Fruit fly (Drosophila melanogaster) whole organism, prepupa: ENCODE results near the gene CG31710.

ENCODE experiments used
- CG10631 ChIP-seq: fragments of 200-800 bp; sonication (Bioruptor generic); optimal IDR thresholded peaks from 2 replicates; lab custom pipeline; 2016; ENCODE audit warnings: missing biosample characterization, missing genetic modification characterization
- CG10669 ChIP-seq: fragments of 200-800 bp; sonication (Bioruptor generic); optimal IDR thresholded peaks from 3 replicates; lab custom pipeline; 2018; ENCODE audit warnings: missing biosample characterization, mild to moderate bottlenecking, missing genetic modification characterization, moderate library complexity
- CG31627 ChIP-seq: fragments of 200-800 bp; sonication (Bioruptor generic); optimal IDR thresholded peaks from 3 replicates; lab custom pipeline; 2016; ENCODE audit warnings: missing biosample characterization, missing genetic modification characterization
- CG34406 ChIP-seq: fragments of 200-800 bp; sonication (Bioruptor generic); optimal IDR thresholded peaks from 3 replicates; lab custom pipeline; 2016; ENCODE audit warnings: missing biosample characterization, missing genetic modification characterization
- CG3919 ChIP-seq: fragments of 200-800 bp; sonication (Bioruptor generic); optimal IDR thresholded peaks from 3 replicates; lab custom pipeline; 2016; ENCODE audit warnings: missing biosample characterization, missing genetic modification characterization
- CG6163 ChIP-seq: fragments of 200-800 bp; sonication (Bioruptor generic); IDR thresholded peaks from 3 replicates; pipeline ENCODE4 v1.3.6; 2022; ENCODE audit warnings: missing biosample characterization, missing genetic modification characterization
- CG6276 ChIP-seq: fragments of 200-800 bp; sonication (Bioruptor generic); optimal IDR thresholded peaks from 2 replicates; lab custom pipeline; 2017; ENCODE audit warnings: missing biosample characterization, mild to moderate bottlenecking, missing genetic modification characterization
- CG6792 ChIP-seq: fragments of 200-800 bp; sonication (Bioruptor generic); optimal IDR thresholded peaks from 3 replicates; lab custom pipeline; 2016; ENCODE audit warnings: missing biosample characterization, missing genetic modification characterization
- CG6808 ChIP-seq: fragments of 200-800 bp; sonication (Bioruptor generic); optimal IDR thresholded peaks from 3 replicates; lab custom pipeline; 2017; ENCODE audit warnings: missing biosample characterization, missing genetic modification characterization, mild to moderate bottlenecking, moderate library complexity, missing genetic modification reagents
- CG8119 ChIP-seq: fragments of 200-800 bp; sonication (Bioruptor generic); IDR thresholded peaks from 3 replicates; pipeline ENCODE4 v1.3.6; 2022; ENCODE audit warnings: missing biosample characterization, missing genetic modification characterization
- Eip75B ChIP-seq: fragments of 200-800 bp; sonication (Bioruptor generic); optimal IDR thresholded peaks from 3 replicates; lab custom pipeline; 2016; ENCODE audit warnings: missing biosample characterization, missing genetic modification characterization
- Eip78C ChIP-seq: fragments of 200-800 bp; sonication (Bioruptor generic); peaks from one replicate; lab custom pipeline; 2016; ENCODE audit warnings: missing biosample characterization, missing genetic modification characterization
- Ets21C ChIP-seq: fragments of 200-800 bp; sonication (Bioruptor generic); optimal IDR thresholded peaks from 3 replicates; lab custom pipeline; 2016; ENCODE audit warnings: missing biosample characterization, missing genetic modification characterization
- Ets96B ChIP-seq: fragments of 200-800 bp; optimal IDR thresholded peaks from 2 replicates; lab custom pipeline; 2019; ENCODE audit warnings: missing biosample characterization, mild to moderate bottlenecking, missing genetic modification characterization, moderate library complexity
- Hr38 ChIP-seq: sonication (Bioruptor generic); optimal IDR thresholded peaks from 2 replicates; lab custom pipeline; 2016; ENCODE audit warnings: missing biosample characterization, missing genetic modification characterization
- Hr4 ChIP-seq: fragments of 200-800 bp; sonication (Bioruptor generic); optimal IDR thresholded peaks from 3 replicates; lab custom pipeline; 2016; ENCODE audit warnings: missing biosample characterization, missing genetic modification characterization
- Lpt ChIP-seq: fragments of 200-800 bp; sonication (Bioruptor generic); optimal IDR thresholded peaks from 3 replicates; lab custom pipeline; 2016; ENCODE audit warnings: missing biosample characterization, missing genetic modification characterization
- Met ChIP-seq: fragments of 200-800 bp; sonication (Bioruptor generic); optimal IDR thresholded peaks from 3 replicates; lab custom pipeline; 2016; ENCODE audit warnings: missing biosample characterization, missing genetic modification characterization
- Sox15 ChIP-seq: fragments of 200-800 bp; sonication (Bioruptor generic); optimal IDR thresholded peaks from 3 replicates; lab custom pipeline; 2016; ENCODE audit warnings: missing biosample characterization, missing genetic modification characterization
- acj6 ChIP-seq: fragments of 200-800 bp; sonication (Bioruptor generic); optimal IDR thresholded peaks from 3 replicates; lab custom pipeline; 2016; ENCODE audit warnings: missing biosample characterization, missing genetic modification characterization
- dac ChIP-seq: fragments of 200-800 bp; sonication (Bioruptor generic); optimal IDR thresholded peaks from 2 replicates; lab custom pipeline; 2017; ENCODE audit warnings: missing biosample characterization, mild to moderate bottlenecking, missing genetic modification characterization
- dsx ChIP-seq: fragments of 200-800 bp; optimal IDR thresholded peaks from 3 replicates; lab custom pipeline; 2019; ENCODE audit warnings: missing biosample characterization, mild to moderate bottlenecking, missing genetic modification characterization, moderate library complexity; ENCODE audit not compliant: poor library complexity, severe bottlenecking
- eg ChIP-seq: fragments of 200-800 bp; sonication (Bioruptor generic); IDR thresholded peaks from 3 replicates; pipeline ENCODE4 v1.3.6; 2022; ENCODE audit warnings: missing biosample characterization, missing genetic modification characterization
- fd59A ChIP-seq: fragments of 200-800 bp; sonication (Bioruptor generic); optimal IDR thresholded peaks from 2 replicates; lab custom pipeline; 2017; ENCODE audit warnings: missing biosample characterization, mild to moderate bottlenecking, missing genetic modification characterization, missing genetic modification reagents
- fkh ChIP-seq: fragments of 200-800 bp; sonication (Bioruptor generic); optimal IDR thresholded peaks from 3 replicates; lab custom pipeline; 2017; ENCODE audit warnings: missing biosample characterization, mild to moderate bottlenecking, missing genetic modification characterization, moderate library complexity
- lz ChIP-seq: fragments of 200-800 bp; sonication (Bioruptor generic); optimal IDR thresholded peaks from 3 replicates; lab custom pipeline; 2016; ENCODE audit warnings: missing biosample characterization, missing genetic modification characterization
- net ChIP-seq: fragments of 200-800 bp; sonication (Bioruptor generic); optimal IDR thresholded peaks from 3 replicates; lab custom pipeline; 2016; ENCODE audit warnings: missing biosample characterization, missing genetic modification characterization
- pdm3 ChIP-seq: fragments of 200-800 bp; sonication (Bioruptor generic); optimal IDR thresholded peaks from 3 replicates; lab custom pipeline; 2016; ENCODE audit warnings: missing biosample characterization, missing genetic modification characterization
- salr ChIP-seq, 2 experiments: fragments of 200-800 bp; sonication (Bioruptor generic); optimal IDR thresholded peaks; 3 replicates each; lab custom pipeline; 2016 to 2018; ENCODE audit warnings: missing biosample characterization in 2 of 2, missing genetic modification characterization in 2 of 2, mild to moderate bottlenecking in 1 of 2
- spab ChIP-seq: fragments of 200-800 bp; sonication (Bioruptor generic); optimal IDR thresholded peaks from 2 replicates; lab custom pipeline; 2017; ENCODE audit warnings: missing biosample characterization, mild to moderate bottlenecking, missing genetic modification characterization, missing genetic modification reagents
- ss ChIP-seq, 2 experiments: fragments of 200-800 bp; sonication (Bioruptor generic); optimal IDR thresholded peaks; 2 replicates in 1 of 2; 3 replicates in 1 of 2; lab custom pipeline; 2017 to 2018; ENCODE audit warnings: mild to moderate bottlenecking in 2 of 2, missing biosample characterization in 2 of 2, missing genetic modification characterization in 2 of 2, moderate library complexity in 1 of 2
- svp ChIP-seq: fragments of 200-800 bp; sonication (Bioruptor generic); peaks from one replicate; lab custom pipeline; 2016; ENCODE audit warnings: missing biosample characterization, missing genetic modification characterization

CG31710 gene

DNA sequence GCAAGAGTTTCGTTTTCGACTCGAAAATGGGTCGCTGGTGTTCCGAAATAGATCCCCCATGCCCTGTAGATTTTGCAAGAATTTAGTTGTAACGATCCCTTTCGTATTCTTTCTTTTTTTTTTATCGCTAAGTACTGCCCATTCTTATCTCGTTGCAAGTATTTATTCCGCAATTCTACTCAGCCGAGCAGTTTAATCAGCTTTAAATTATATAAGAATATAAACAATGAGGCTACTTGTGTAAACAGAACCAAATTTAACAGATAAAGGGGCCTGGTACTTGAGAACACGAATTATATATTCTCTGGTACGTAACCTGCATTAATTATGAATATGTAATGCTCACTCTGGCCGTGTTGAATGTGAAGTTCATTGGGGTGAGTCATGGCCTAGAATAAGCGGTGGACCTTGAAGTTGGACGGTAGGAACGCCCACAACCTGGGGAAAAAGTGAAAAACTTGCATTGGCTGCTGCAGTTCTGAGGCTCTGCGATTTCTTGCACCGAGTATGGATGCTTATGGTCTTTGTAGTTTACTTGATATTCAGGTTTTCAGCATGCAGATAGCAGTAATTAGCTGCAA, 1.9 kb upstream of the CG31710 start (continued):
- TF ChIP-seq CG8119 (no peak), CG6792 (GFP tag; lab: Kevin White, UChicago) (no peak), Eip75B (GFP tag; lab: Kevin White, UChicago) (no peak), Eip78C (peak; percentile 65)

DNA sequence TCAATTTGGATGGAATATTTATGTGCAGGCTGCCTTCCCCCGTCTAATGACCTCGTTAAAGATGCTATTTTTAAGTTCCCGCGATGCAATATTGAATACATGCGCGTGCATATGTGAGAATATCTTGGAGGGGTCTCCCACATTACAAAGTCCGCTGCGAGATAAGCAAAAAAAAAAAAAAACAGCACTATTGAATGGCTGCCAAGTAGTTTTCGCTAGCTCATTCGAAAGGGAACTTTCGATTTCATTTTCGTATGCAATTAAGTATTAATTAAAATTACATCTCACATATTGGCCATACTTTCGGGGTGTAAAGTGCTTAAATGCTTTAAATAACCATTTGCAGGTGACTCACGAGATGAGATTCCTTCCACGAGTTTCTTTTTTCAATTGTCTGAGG, 1.3 kb upstream of the CG31710 start:
- TF ChIP-seq CG3919 (GFP tag; lab: Kevin White, UChicago) (no peak), CG8119 (peak; percentile 55; the same call in 2 of the 3 replicates), CG10669 (GFP tag; lab: Kevin White, UChicago) (peak; percentile 10), svp (no peak), Lpt (peak; percentile 42), Hr4 (GFP tag; lab: Kevin White, UChicago) (peak; percentile 28), ss (GFP tag; optimal IDR thresholded peaks at IDR 0.05; lab: Kevin White, UChicago) (peak in 1 of 2 experiments; percentile 39), spab (GFP tag; lab: Kevin White, UChicago) (peak; percentile 29), eg (GFP tag; lab: Robert Waterston, UW) (peak; percentile 63; the same call in 1 of the 3 replicates), Eip78C (peak; percentile 49), CG6792 (GFP tag; lab: Kevin White, UChicago) (no peak), CG10631 (GFP tag; lab: Kevin White, UChicago) (no peak), dsx (GFP tag; lab: Kevin White, UChicago) (peak; percentile 12), CG6808 (GFP tag; lab: Kevin White, UChicago) (peak; percentile 49), CG6276 (GFP tag; lab: Kevin White, UChicago) (peak; percentile 71), salr (GFP tag; optimal IDR thresholded peaks at IDR 0.05; lab: Kevin White, UChicago) (peak in 1 of 2 experiments; percentile 13)

DNA sequence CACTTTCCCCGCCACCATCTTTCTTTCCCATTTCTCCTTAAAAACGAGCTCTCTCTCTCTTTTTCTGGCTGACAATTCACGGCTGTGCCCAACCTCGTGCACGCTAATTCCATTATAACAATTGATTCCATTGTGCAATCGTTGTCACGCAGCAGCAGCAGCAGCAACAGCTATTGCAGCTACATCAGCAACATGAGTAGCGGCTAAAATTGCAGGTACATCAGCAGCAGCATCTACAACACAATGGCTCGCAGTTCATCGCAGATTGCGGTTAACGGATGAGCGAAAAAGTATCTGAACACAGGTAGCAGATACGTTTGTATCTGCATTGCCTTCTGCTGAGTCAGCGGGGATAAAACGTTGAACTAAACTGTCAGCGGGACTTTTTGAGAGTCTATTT, 463 bp downstream of the CG31710 start:
- TF ChIP-seq Ets21C (GFP tag; lab: Kevin White, UChicago) (no peak), lz (GFP tag; lab: Kevin White, UChicago) (no peak), pdm3 (GFP tag; lab: Kevin White, UChicago) (no peak), Ets96B (tag; lab: Kevin White, UChicago) (no peak), dac (GFP tag; lab: Kevin White, UChicago) (no peak), Met (GFP tag; lab: Kevin White, UChicago) (no peak), Hr4 (GFP tag; lab: Kevin White, UChicago) (no peak), Hr38 (no peak), dsx (GFP tag; lab: Kevin White, UChicago) (no peak), net (GFP tag; lab: Kevin White, UChicago) (no peak), salr (GFP tag; optimal IDR thresholded peaks at IDR 0.05; lab: Kevin White, UChicago) (no peak)
- TF ChIP-seq, all 60 proteins: peak for 0

DNA sequence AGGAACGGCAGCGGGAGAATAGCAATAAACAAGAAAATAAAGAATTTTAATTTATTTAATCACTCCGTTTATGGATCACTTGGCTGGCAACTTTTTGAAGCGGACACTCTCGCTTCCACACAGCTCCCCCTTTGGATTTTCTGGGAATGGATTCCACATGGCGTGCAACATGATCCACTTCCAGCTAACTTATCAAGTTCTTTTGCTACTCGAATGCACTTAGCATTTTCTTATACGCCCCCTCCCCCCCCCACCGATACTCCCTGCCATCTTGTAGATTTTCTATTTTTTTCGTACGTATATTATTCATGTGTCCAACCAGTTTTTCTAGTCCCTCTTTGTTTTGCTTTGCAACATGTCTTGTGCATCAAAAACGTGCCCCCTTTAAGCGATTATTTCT, 1.4 kb downstream of the CG31710 start:
- TF ChIP-seq Ets96B (tag; lab: Kevin White, UChicago) (no peak), CG31627 (GFP tag; lab: Kevin White, UChicago) (no peak), acj6 (GFP tag; lab: Kevin White, UChicago) (no peak), eg (GFP tag; lab: Robert Waterston, UW) (peak; percentile 27; the same call in 1 of the 3 replicates), Hr4 (GFP tag; lab: Kevin White, UChicago) (no peak), Sox15 (GFP tag; lab: Kevin White, UChicago) (no peak), CG8119 (0 out of 3 replicates have a peak, but pooled peaks have one; percentile 14), dac (GFP tag; lab: Kevin White, UChicago) (no peak), ss (GFP tag; optimal IDR thresholded peaks at IDR 0.05; lab: Kevin White, UChicago) (peak in 1 of 2 experiments; percentile 76), CG6163 (0 out of 3 replicates have a peak, but pooled peaks have one; percentile 36), dsx (GFP tag; lab: Kevin White, UChicago) (peak; percentile 43), CG6276 (GFP tag; lab: Kevin White, UChicago) (peak; percentile 1), fd59A (GFP tag; lab: Kevin White, UChicago) (no peak)

DNA sequence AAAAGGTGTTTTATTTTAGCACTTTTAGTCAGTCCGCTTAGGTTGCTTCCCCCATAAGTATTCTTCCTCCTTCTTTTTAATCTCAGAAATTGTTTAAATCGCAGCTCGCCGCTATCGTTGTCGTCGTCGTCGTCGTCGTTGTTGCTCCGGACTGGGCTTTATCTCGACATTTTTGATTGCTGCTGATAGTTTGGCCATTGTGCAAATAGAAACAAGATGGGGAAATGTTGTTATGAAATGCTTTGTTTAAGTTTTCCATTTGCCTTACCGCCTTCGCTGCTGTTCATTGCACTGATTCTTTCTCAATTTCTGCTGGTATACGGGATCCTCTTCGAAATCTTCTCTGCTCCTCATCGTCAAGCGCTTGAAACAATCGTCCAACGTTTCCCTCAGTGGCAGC, 2.8 kb downstream of the CG31710 start:
- TF ChIP-seq CG34406 (GFP tag; lab: Kevin White, UChicago) (no peak), fkh (peak; percentile 25)
